Fruit fly (Drosophila melanogaster) whole organism, embryonic: Measurements from ENCODE around the gene Cont.
A peak's percentile ranks its signal among the peaks of the same experiment; 100 is the strongest.

Experiments used
- Bdp1 ChIP-seq: fragments of 200-800 bp; sonication (Bioruptor generic); optimal IDR thresholded peaks from 3 replicates; lab custom pipeline; 2016; ENCODE audit warnings: missing biosample characterization, missing genetic modification characterization
- C15 ChIP-seq: fragments of 200-800 bp; sonication (Bioruptor generic); IDR thresholded peaks from 3 replicates; pipeline ENCODE4 v1.3.6; 2022; ENCODE audit warnings: missing biosample characterization, missing genetic modification characterization
- CG10267 ChIP-seq: fragments of 200-800 bp; sonication (Bioruptor generic); optimal IDR thresholded peaks from 2 replicates; lab custom pipeline; 2018; ENCODE audit warnings: missing biosample characterization, mild to moderate bottlenecking, missing genetic modification characterization, moderate library complexity
- CG10959 ChIP-seq: fragments of 200-800 bp; sonication (Bioruptor generic); IDR thresholded peaks from 2 replicates; pipeline ENCODE4 v1.3.6; 2022; ENCODE audit warnings: missing biosample characterization, missing genetic modification characterization
- CG11696 ChIP-seq: fragments of 200-800 bp; sonication (Bioruptor generic); IDR thresholded peaks from 2 replicates; pipeline ENCODE4 v1.3.6; 2022; ENCODE audit warnings: missing biosample characterization, missing genetic modification characterization
- CG14014 ChIP-seq: fragments of 200-800 bp; sonication (Bioruptor generic); IDR thresholded peaks from 2 replicates; pipeline ENCODE4 v1.3.6; 2022; ENCODE audit warnings: missing biosample characterization, missing genetic modification characterization
- CG15479 ChIP-seq: fragments of 200-800 bp; sonication (Bioruptor generic); optimal IDR thresholded peaks from 3 replicates; lab custom pipeline; 2019; ENCODE audit warnings: missing biosample characterization, mild to moderate bottlenecking, missing genetic modification characterization, moderate library complexity
- CG31441 ChIP-seq: fragments of 200-800 bp; sonication (Bioruptor generic); IDR thresholded peaks from 2 replicates; pipeline ENCODE4 v1.3.6; 2022; ENCODE audit warnings: missing biosample characterization, missing genetic modification characterization
- CG33213 ChIP-seq: fragments of 200-800 bp; sonication (Bioruptor generic); optimal IDR thresholded peaks from 3 replicates; lab custom pipeline; 2016; ENCODE audit warnings: missing biosample characterization, missing genetic modification characterization
- CG34422 ChIP-seq: fragments of 200-800 bp; sonication (Bioruptor generic); IDR thresholded peaks from 3 replicates; pipeline ENCODE4 v1.3.6; 2022; ENCODE audit warnings: missing biosample characterization, missing genetic modification characterization
- CG43689 ChIP-seq: fragments of 200-800 bp; sonication (Bioruptor generic); IDR thresholded peaks from 2 replicates; pipeline ENCODE4 v1.3.6; 2022; ENCODE audit warnings: missing biosample characterization, missing genetic modification characterization
- CG4854 ChIP-seq: fragments of 200-800 bp; sonication (Bioruptor generic); optimal IDR thresholded peaks from 2 replicates; lab custom pipeline; 2016; ENCODE audit warnings: missing biosample characterization, missing genetic modification characterization, inconsistent platforms
- CG6175 ChIP-seq: fragments of 200-800 bp; sonication (Bioruptor generic); IDR thresholded peaks from 3 replicates; pipeline ENCODE4 v1.3.6; 2022; ENCODE audit warnings: missing biosample characterization, missing genetic modification characterization
- CG9437 ChIP-seq: fragments of 200-800 bp; sonication (Bioruptor generic); optimal IDR thresholded peaks from 2 replicates; lab custom pipeline; 2018; ENCODE audit warnings: missing biosample characterization, mild to moderate bottlenecking, missing genetic modification characterization
- D19B ChIP-seq: fragments of 200-800 bp; sonication (Bioruptor generic); optimal IDR thresholded peaks from 2 replicates; lab custom pipeline; 2017; ENCODE audit warnings: missing biosample characterization, mild to moderate bottlenecking, missing genetic modification characterization
- Deaf1 ChIP-seq: fragments of 200-800 bp; optimal IDR thresholded peaks from 3 replicates; lab custom pipeline; 2019; ENCODE audit warnings: missing biosample characterization, mild to moderate bottlenecking, missing genetic modification characterization, moderate library complexity
- Gug ChIP-seq: fragments of 200-800 bp; sonication (Bioruptor generic); IDR thresholded peaks from 4 replicates; pipeline ENCODE4 v1.3.6; 2022; ENCODE audit warnings: missing biosample characterization, missing genetic modification characterization
- Hey ChIP-seq: fragments of 200-800 bp; sonication (Bioruptor generic); optimal IDR thresholded peaks from 3 replicates; lab custom pipeline; 2018; ENCODE audit warnings: missing biosample characterization, mild to moderate bottlenecking, missing genetic modification characterization
- Hmr ChIP-seq: fragments of 200-800 bp; sonication (Bioruptor generic); optimal IDR thresholded peaks from 3 replicates; lab custom pipeline; 2017; ENCODE audit warnings: mild to moderate bottlenecking, missing biosample characterization, missing genetic modification reagents, missing genetic modification characterization
- Hmx ChIP-seq: fragments of 200-800 bp; sonication (Bioruptor generic); optimal IDR thresholded peaks from 2 replicates; lab custom pipeline; 2016; ENCODE audit warnings: missing biosample characterization, missing genetic modification characterization
- Jarid2 ChIP-seq: fragments of 200-800 bp; sonication (Bioruptor generic); optimal IDR thresholded peaks from 3 replicates; lab custom pipeline; 2017; ENCODE audit warnings: mild to moderate bottlenecking, missing biosample characterization, missing genetic modification reagents, missing genetic modification characterization
- NC2α ChIP-seq: fragments of 200-800 bp; sonication (Bioruptor generic); optimal IDR thresholded peaks from 2 replicates; lab custom pipeline; 2016; ENCODE audit warnings: missing biosample characterization, missing genetic modification characterization
- NFAT ChIP-seq: fragments of 200-800 bp; sonication (Bioruptor generic); IDR thresholded peaks from 2 replicates; pipeline ENCODE4 v1.3.6; 2022; ENCODE audit warnings: missing biosample characterization, missing genetic modification characterization
- Oli ChIP-seq: fragments of 200-800 bp; sonication (Bioruptor generic); optimal IDR thresholded peaks from 2 replicates; lab custom pipeline; 2018; ENCODE audit warnings: missing biosample characterization, mild to moderate bottlenecking, missing genetic modification characterization, moderate library complexity
- Scr ChIP-seq: fragments of 200-800 bp; sonication (Bioruptor generic); IDR thresholded peaks from 2 replicates; pipeline ENCODE4 v1.3.6; 2022; ENCODE audit warnings: missing biosample characterization, missing genetic modification characterization; ENCODE audit not compliant: partially characterized antibody
- Spps ChIP-seq: fragments of 200-800 bp; sonication (Bioruptor generic); optimal IDR thresholded peaks from 2 replicates; lab custom pipeline; 2018; ENCODE audit warnings: missing biosample characterization, mild to moderate bottlenecking, missing genetic modification characterization
- btn ChIP-seq: fragments of 200-800 bp; sonication (Bioruptor generic); optimal IDR thresholded peaks from 2 replicates; lab custom pipeline; 2016; ENCODE audit warnings: missing biosample characterization, missing genetic modification characterization
- cg ChIP-seq: fragments of 200-800 bp; sonication (Bioruptor generic); optimal IDR thresholded peaks from 3 replicates; lab custom pipeline; 2019; ENCODE audit warnings: missing biosample characterization, mild to moderate bottlenecking, missing genetic modification characterization, moderate library complexity
- crc ChIP-seq: fragments of 200-800 bp; sonication (Bioruptor generic); optimal IDR thresholded peaks from 2 replicates; lab custom pipeline; 2016; ENCODE audit warnings: missing biosample characterization, missing genetic modification characterization
- dm ChIP-seq: fragments of 200-800 bp; sonication (Bioruptor generic); optimal IDR thresholded peaks from 3 replicates; lab custom pipeline; 2016; ENCODE audit warnings: missing biosample characterization, missing genetic modification characterization
- dysf ChIP-seq: fragments of 200-800 bp; sonication (Bioruptor generic); IDR thresholded peaks from 3 replicates; pipeline ENCODE4 v1.3.6; 2022; ENCODE audit warnings: missing biosample characterization, missing genetic modification characterization
- eve ChIP-seq, 2 experiments: fragments of >200 bp; optimal IDR thresholded peaks; 2 replicates each; lab custom pipeline; 2017; ENCODE audit warnings: missing biosample characterization in 2 of 2, missing genetic modification characterization in 2 of 2
- exex ChIP-seq: fragments of 200-800 bp; sonication (Bioruptor generic); optimal IDR thresholded peaks from 4 replicates; lab custom pipeline; 2018; ENCODE audit warnings: missing biosample characterization, mild to moderate bottlenecking, missing genetic modification characterization, moderate library complexity
- fd102C ChIP-seq: fragments of 200-800 bp; sonication (Bioruptor generic); optimal IDR thresholded peaks from 2 replicates; lab custom pipeline; 2018; ENCODE audit warnings: missing biosample characterization, mild to moderate bottlenecking, missing genetic modification characterization, moderate library complexity
- grau ChIP-seq: fragments of 200-800 bp; optimal IDR thresholded peaks from 3 replicates; lab custom pipeline; 2019; ENCODE audit warnings: missing biosample characterization, mild to moderate bottlenecking, missing genetic modification characterization, moderate library complexity
- hbn ChIP-seq: fragments of 200-800 bp; sonication (Bioruptor generic); IDR thresholded peaks from 2 replicates; pipeline ENCODE4 v1.3.6; 2022; ENCODE audit warnings: missing biosample characterization, missing genetic modification characterization; ENCODE audit not compliant: partially characterized antibody
- hkb ChIP-seq, 2 experiments: fragments of 200-800 bp in 1 of 2; fragments of >200 bp in 1 of 2; sonication (Bioruptor generic) in 1 of 2; IDR thresholded peaks in 1 of 2; optimal IDR thresholded peaks in 1 of 2; 2 replicates each; pipeline versions ENCODE4 v1.3.6 to Lab custom; 2017 to 2022; ENCODE audit warnings: missing biosample characterization in 1 of 2, missing genetic modification characterization in 1 of 2
- jigr1 ChIP-seq: fragments of 200-800 bp; sonication (Bioruptor generic); IDR thresholded peaks from 3 replicates; pipeline ENCODE4 v1.3.6; 2022; ENCODE audit warnings: missing biosample characterization, missing genetic modification characterization
- ken ChIP-seq: fragments of 200-800 bp; sonication (Bioruptor generic); IDR thresholded peaks from 3 replicates; pipeline ENCODE4 v1.3.6; 2022; ENCODE audit warnings: missing biosample characterization, missing genetic modification characterization
- mirr ChIP-seq: fragments of 200-800 bp; sonication (Bioruptor generic); optimal IDR thresholded peaks from 3 replicates; lab custom pipeline; 2018; ENCODE audit warnings: missing biosample characterization, mild to moderate bottlenecking, missing genetic modification characterization
- oc ChIP-seq: fragments of 200-800 bp; sonication (Bioruptor generic); optimal IDR thresholded peaks from 2 replicates; lab custom pipeline; 2018; ENCODE audit warnings: missing biosample characterization, mild to moderate bottlenecking, missing genetic modification characterization, moderate library complexity
- row ChIP-seq: fragments of 200-800 bp; sonication (Bioruptor generic); IDR thresholded peaks from 3 replicates; pipeline ENCODE4 v1.3.6; 2022; ENCODE audit warnings: missing biosample characterization, missing genetic modification characterization
- shn ChIP-seq: fragments of 200-800 bp; sonication (Bioruptor generic); optimal IDR thresholded peaks from 3 replicates; lab custom pipeline; 2016; ENCODE audit warnings: missing biosample characterization, missing genetic modification characterization
- tap ChIP-seq: fragments of 200-800 bp; optimal IDR thresholded peaks from 3 replicates; lab custom pipeline; 2019; ENCODE audit warnings: missing biosample characterization, mild to moderate bottlenecking, missing genetic modification characterization, moderate library complexity
- ttk ChIP-seq: fragments of 200-800 bp; sonication (Bioruptor generic); IDR thresholded peaks from 2 replicates; pipeline ENCODE4 v2.1.2; 2022; ENCODE audit warnings: missing biosample characterization, missing genetic modification characterization
- tup ChIP-seq: fragments of 200-800 bp; sonication (Bioruptor generic); optimal IDR thresholded peaks from 2 replicates; lab custom pipeline; 2016; ENCODE audit warnings: missing biosample characterization, mild to moderate bottlenecking, missing genetic modification characterization, moderate library complexity
- twi ChIP-seq: fragments of 200-800 bp; optimal IDR thresholded peaks from 2 replicates; lab custom pipeline; 2019; ENCODE audit warnings: missing biosample characterization, mild to moderate bottlenecking, missing genetic modification characterization, moderate library complexity
- zen ChIP-seq: fragments of 200-800 bp; sonication (Bioruptor generic); optimal IDR thresholded peaks from 3 replicates; lab custom pipeline; 2018; ENCODE audit warnings: missing biosample characterization, mild to moderate bottlenecking, missing genetic modification characterization, moderate library complexity

Gene Cont

DNA sequence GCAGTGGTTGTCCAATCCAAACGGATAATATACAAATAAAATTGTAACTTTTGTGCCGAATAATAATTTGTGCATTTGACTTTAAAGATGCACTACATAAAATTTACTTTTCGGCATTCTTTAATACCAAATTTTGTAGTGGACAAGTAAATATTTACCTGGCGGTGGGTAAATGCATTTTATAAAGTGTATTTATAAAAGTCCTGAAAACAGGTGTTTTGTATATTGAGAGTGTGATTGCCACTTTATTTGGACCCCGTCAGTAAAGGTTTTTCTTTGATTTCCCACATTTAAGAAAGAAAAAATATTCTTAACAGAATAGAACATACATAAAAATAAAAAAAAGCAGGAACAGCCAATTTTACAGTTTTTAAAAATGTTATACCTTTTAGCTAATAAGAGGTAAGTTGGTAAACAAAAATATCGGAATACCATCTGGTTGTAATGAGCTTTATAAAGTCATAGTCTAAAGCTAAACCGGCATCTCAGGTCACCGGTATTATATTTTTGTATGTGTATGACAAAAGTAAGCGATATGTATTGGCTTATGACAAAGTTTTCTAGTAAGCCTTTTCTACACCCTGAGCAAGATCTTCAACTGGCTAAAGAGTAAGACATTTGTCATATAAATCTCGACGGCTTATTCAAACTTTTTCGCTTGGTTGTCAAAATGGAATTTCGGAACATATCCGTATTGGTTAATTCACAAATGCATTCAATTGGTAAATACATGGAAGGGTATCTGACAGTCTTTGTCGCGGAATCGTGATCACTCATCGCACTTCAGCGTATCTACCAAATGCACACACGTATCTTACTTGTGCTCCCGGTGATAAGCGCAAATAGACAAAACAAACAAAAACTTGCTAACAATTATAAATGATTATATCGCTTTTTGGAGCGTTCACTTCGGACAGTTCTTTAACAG lies 13.8 kb downstream of the Cont start (continued):
- TF ChIP-seq ttk (GFP tag; lab: Robert Waterston, UW): peak; percentile 85
- peak; percentile 68 for TF ChIP-seq Bdp1 (GFP tag; lab: Kevin White, UChicago)
- TF ChIP-seq dm (GFP tag; lab: Kevin White, UChicago): peak; percentile 65
- peak; percentile 70 for TF ChIP-seq CG43689 (GFP tag; lab: Robert Waterston, UW)
- peak; percentile 91 for TF ChIP-seq CG31441 (GFP tag; lab: Robert Waterston, UW)
- peak; percentile 86 for TF ChIP-seq ken (GFP tag; lab: Robert Waterston, UW)
- TF ChIP-seq C15 (GFP tag; lab: Robert Waterston, UW): 0 out of 3 replicates have a peak, but pooled peaks have one; percentile 41
- peak; percentile 77 for TF ChIP-seq CG33213 (GFP tag; lab: Kevin White, UChicago)
- TF ChIP-seq Oli (tag; lab: Kevin White, UChicago): peak; percentile 90
- no peak for TF ChIP-seq fd102C (GFP tag; lab: Kevin White, UChicago)
- TF ChIP-seq Scr: no peak
- peak; percentile 64 for TF ChIP-seq zen (tag; lab: Kevin White, UChicago)
- TF ChIP-seq CG10959 (GFP tag; lab: Robert Waterston, UW): peak; percentile 51; the same call in 1 of the 2 replicates
- TF ChIP-seq crc: peak; percentile 80
- TF ChIP-seq eve (GFP tag; optimal IDR thresholded peaks at IDR 0.05; lab: Kevin White, UChicago): no peak
- TF ChIP-seq Gug (GFP tag; lab: Robert Waterston, UW): peak; percentile 81
- TF ChIP-seq shn (GFP tag; lab: Kevin White, UChicago): peak; percentile 69
- peak; percentile 57 for TF ChIP-seq twi (tag; lab: Kevin White, UChicago)
- no peak for TF ChIP-seq hkb (optimal IDR thresholded peaks at IDR 0.05; lab: Kevin White, UChicago)
- peak; percentile 94 for TF ChIP-seq hkb (GFP tag; IDR thresholded peaks at IDR 0.05; lab: Robert Waterston, UW)
- TF ChIP-seq CG4854 (GFP tag; lab: Kevin White, UChicago): peak; percentile 80
- TF ChIP-seq dysf (GFP tag; lab: Robert Waterston, UW): peak; percentile 94
- TF ChIP-seq mirr (GFP tag; lab: Kevin White, UChicago): peak; percentile 90
- peak; percentile 71 for TF ChIP-seq NFAT (GFP tag; lab: Robert Waterston, UW)
- TF ChIP-seq Hmr: peak; percentile 89
- peak; percentile 75 for TF ChIP-seq CG9437
- TF ChIP-seq btn (GFP tag; lab: Kevin White, UChicago): peak; percentile 82
- peak; percentile 90 for TF ChIP-seq grau (tag; lab: Kevin White, UChicago)
- TF ChIP-seq oc: peak; percentile 84
- TF ChIP-seq exex: peak; percentile 78
- peak; percentile 56 for TF ChIP-seq cg (GFP tag; lab: Kevin White, UChicago)
- TF ChIP-seq CG6175: peak; percentile 63; the same call in 1 of the 3 replicates
- peak; percentile 59 for TF ChIP-seq NC2α (GFP tag; lab: Kevin White, UChicago)
- TF ChIP-seq row (GFP tag; lab: Robert Waterston, UW): peak; percentile 96
- TF ChIP-seq hbn (GFP tag; lab: Robert Waterston, UW): no peak
- TF ChIP-seq CG14014 (GFP tag; lab: Robert Waterston, UW): peak; percentile 80
- peak; percentile 69 for TF ChIP-seq D19B (GFP tag; lab: Kevin White, UChicago)
- peak; percentile 67 for TF ChIP-seq Hey (tag; lab: Kevin White, UChicago)
- peak; percentile 85 for TF ChIP-seq tap (tag; lab: Kevin White, UChicago)
- no peak for TF ChIP-seq CG15479 (GFP tag; lab: Kevin White, UChicago)
- TF ChIP-seq tup: peak; percentile 66
- 0 out of 3 replicates have a peak, but pooled peaks have one; percentile 50 for TF ChIP-seq jigr1 (GFP tag; lab: Robert Waterston, UW)
- peak; percentile 18 for TF ChIP-seq Hmx
- TF ChIP-seq Jarid2 (GFP tag; lab: Kevin White, UChicago): no peak
- peak; percentile 75 for TF ChIP-seq Deaf1 (tag; lab: Kevin White, UChicago)
- TF ChIP-seq Spps: peak; percentile 41
- peak; percentile 68 for TF ChIP-seq CG11696
- peak; percentile 90 for TF ChIP-seq CG34422
- peak; percentile 77 for TF ChIP-seq CG10267 (tag; lab: Kevin White, UChicago)
